Worm (Caenorhabditis elegans): ENCODE results near the gene C01G10.6.
"Not testable (repeated sequence)": the region's sequence is repeated elsewhere in the genome, so short reads cannot be mapped to it uniquely, and the experiment has no call there.

Gene C01G10.6

DNA sequence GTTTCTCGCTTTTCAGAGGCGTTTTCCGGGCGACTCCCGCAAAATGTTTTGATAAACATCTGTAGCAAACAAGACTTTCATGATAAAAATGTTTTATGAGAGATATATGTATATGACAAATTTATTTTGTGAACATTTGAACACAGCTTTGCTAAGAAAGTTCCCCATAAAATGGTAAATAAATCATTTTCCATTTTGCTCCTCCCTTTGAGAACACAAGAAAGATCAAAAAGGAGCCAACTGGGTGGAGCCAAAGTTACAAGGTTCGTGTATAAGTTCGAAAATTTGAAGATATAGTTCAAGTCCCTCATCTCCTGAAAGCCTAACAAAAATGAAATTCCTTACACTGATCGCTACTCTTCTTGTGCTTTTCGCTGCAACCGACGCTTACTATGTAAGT is 3.0 kb downstream of the C01G10.6 start, which contains the start of gene C01G10.17:
C01G10.17 (plus strand) TSS at position 301 of the 400 bp plus-strand sequence.
- TF ChIP-seq dao-5 (tag; optimal IDR thresholded peaks at IDR 0.05) (no peak), W03F9.2 (tag; optimal IDR thresholded peaks at IDR 0.05) (no peak), him-1 (tag; optimal IDR thresholded peaks at IDR 0.05) (no peak)

ce11 chrV:15092666-15093065 is 5.2 kb downstream of the C01G10.6 start, which contains the start of gene txt-12:
txt-12 (plus strand) TSS chrV:15092966.
- TF ChIP-seq him-1 (tag; optimal IDR thresholded peaks at IDR 0.05) (no peak), W03F9.2 (tag; optimal IDR thresholded peaks at IDR 0.05) (no peak), dao-5 (tag; optimal IDR thresholded peaks at IDR 0.05) (no peak)

DNA sequence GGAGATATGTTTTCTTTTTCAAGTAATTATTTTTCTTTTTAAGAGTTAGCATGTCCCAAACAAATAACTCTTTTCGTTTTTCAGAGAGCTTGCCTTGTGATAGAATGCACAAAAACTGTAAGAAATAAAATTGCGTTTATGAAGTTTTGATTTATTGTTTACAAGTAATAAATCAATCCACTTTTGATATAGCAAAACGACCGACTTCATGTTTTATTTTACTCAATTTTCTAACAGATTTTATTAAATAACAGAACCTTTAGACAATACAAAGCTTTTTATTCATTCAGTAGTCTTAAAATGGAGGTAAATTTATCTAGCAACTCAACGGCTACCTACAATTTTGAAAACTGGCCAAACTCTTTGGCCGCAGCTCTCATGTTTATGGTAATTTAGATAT is 7.3 kb downstream of the C01G10.6 start, which contains the start of gene srx-78:
srx-78 (plus strand) TSS at position 301 of the 400 bp plus-strand sequence.
- no peak for TF ChIP-seq him-1 (tag; optimal IDR thresholded peaks at IDR 0.05)
- TF ChIP-seq dao-5 (tag; optimal IDR thresholded peaks at IDR 0.05), result no peak
- TF ChIP-seq W03F9.2 (tag; optimal IDR thresholded peaks at IDR 0.05), result no peak

- TF ChIP-seq him-1 (tag; optimal IDR thresholded peaks at IDR 0.05) (no peak), dao-5 (tag; optimal IDR thresholded peaks at IDR 0.05) (no peak), W03F9.2 (tag; optimal IDR thresholded peaks at IDR 0.05) (no peak)
Observed at ce11 chrV:15099447-15099846, 12.0 kb downstream of the C01G10.6 start, which contains the start of gene C01G10.1. C01G10.1 (plus strand) TSS chrV:15099747.

DNA sequence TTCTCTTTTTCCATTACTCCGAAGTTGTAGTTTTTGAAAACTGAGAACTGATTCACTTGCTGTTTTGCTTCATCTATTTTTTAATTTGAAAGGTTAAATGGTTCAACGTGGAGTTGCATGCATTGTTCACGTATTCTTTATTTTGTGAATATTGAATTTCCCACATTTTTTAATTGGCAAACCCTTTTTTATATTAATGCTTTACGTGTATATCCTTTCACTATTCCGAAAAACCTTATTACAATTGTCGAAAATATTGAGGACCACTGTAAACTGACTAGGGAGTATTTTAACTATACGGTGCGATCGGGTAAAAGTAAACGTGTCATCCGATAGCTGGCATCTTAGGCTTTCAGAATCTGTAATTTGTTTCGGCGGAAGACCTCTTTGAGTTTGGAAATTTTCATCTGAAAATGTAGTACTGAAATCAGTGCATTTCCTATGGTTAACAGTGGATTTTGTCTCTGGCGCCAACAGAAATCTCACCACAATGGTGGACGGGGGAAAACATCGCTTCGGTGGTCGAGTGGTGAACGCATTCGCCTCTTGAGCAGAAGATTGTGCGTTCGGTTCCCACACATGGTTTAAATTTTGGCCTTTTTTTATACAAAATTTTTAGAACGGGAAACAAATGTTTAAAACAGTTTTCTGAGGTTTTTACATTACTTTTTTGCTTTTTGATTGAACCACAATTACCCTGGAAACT is 18.6 kb downstream of the C01G10.6 start, which contains the start of gene C01G10.14:
C01G10.14 (minus strand) TSS at position 51 of the 706 bp plus-strand sequence.
- TF ChIP-seq him-1, W03F9.2, dao-5 (tag; optimal IDR thresholded peaks at IDR 0.05): not testable (repeated sequence)

- TF ChIP-seq dao-5 (tag; optimal IDR thresholded peaks at IDR 0.05), result no peak
Observed at ce11 chrV:15109260-15109659, 21.8 kb downstream of the C01G10.6 start, which contains the start of gene Y75B12A.2. Y75B12A.2 (plus strand) TSS chrV:15109560.

DNA sequence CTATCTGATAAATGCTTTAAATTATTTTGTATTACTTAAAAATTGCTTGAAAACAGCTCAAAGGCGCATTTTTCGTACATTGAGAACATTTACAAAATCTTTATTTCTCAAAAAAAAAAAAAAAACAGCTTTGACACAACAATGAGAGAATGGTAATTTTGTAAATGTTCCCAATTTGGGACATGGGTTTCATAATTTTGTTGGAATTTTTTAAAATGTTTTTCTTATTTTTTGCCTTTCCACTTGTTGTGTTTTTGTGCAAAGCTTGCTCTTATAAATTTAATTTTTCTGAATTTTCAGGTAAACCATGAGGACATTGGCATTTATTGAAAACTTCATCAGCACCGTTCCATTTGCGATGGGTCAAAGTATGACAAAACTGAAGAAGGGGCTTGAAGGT is 24.2 kb downstream of the C01G10.6 start, which contains the start of gene T01G5.7:
T01G5.7 (plus strand) TSS at position 301 of the 400 bp plus-strand sequence.
- no peak for TF ChIP-seq him-1 (tag; optimal IDR thresholded peaks at IDR 0.05)
- no peak for TF ChIP-seq W03F9.2 (tag; optimal IDR thresholded peaks at IDR 0.05)
- no peak for TF ChIP-seq dao-5 (tag; optimal IDR thresholded peaks at IDR 0.05)

- TF ChIP-seq him-1 (tag; optimal IDR thresholded peaks at IDR 0.05), result no peak
- no peak for TF ChIP-seq W03F9.2 (tag; optimal IDR thresholded peaks at IDR 0.05)
- TF ChIP-seq dao-5 (tag; optimal IDR thresholded peaks at IDR 0.05), result no peak
Observed at ce11 chrV:15113992-15114391, 26.5 kb downstream of the C01G10.6 start, which contains the start of gene T01G5.6. T01G5.6 (minus strand) TSS chrV:15114092.

DNA sequence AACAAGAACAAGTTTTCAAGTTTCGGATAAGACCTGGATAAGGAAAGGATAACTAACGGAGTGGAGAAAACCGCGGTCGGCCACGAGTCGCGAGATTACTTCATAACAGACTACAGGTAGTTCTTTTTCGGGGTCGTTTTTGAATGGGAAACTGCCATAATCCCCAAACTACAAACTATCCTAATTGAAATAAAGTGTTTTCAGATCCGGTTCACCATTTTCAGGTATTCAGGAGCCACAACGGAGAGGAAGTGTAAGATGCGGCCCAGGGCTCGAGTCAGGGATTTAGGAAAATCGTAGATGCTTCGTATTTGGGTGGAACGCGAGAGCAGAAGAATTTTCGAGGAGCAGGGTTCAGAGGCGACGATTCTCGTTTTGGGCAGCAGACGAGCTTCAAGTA is 28.5 kb downstream of the C01G10.6 start, which contains the start of gene T01G5.8:
T01G5.8 (plus strand) TSS at position 301 of the 400 bp plus-strand sequence.
- TF ChIP-seq him-1, W03F9.2, dao-5 (tag; optimal IDR thresholded peaks at IDR 0.05): not testable (repeated sequence)

DNA sequence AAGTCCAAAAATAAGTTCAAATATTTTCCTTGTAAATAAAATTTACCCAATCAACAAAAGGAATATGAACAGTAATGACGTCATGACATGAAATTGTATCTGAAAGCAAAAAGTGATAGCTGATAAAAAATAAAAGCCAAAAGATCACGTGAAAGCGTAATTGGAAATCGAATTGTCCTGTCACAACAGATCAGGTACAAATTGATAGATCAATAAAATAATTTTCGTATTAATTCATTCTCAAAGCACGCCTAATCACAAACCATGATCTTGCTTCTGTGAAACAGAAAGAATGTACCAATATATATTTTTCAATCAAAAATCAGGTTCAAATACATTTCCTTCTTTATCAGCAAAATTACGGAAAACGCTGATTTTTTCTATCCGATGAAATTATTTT is 32.1 kb downstream of the C01G10.6 start, which contains the start of gene flor-1:
flor-1 (minus strand) TSS at position 101 of the 400 bp plus-strand sequence.
- TF ChIP-seq dao-5 (tag; optimal IDR thresholded peaks at IDR 0.05), result no peak
- no peak for TF ChIP-seq W03F9.2 (tag; optimal IDR thresholded peaks at IDR 0.05)
- TF ChIP-seq him-1 (tag; optimal IDR thresholded peaks at IDR 0.05), result no peak

DNA sequence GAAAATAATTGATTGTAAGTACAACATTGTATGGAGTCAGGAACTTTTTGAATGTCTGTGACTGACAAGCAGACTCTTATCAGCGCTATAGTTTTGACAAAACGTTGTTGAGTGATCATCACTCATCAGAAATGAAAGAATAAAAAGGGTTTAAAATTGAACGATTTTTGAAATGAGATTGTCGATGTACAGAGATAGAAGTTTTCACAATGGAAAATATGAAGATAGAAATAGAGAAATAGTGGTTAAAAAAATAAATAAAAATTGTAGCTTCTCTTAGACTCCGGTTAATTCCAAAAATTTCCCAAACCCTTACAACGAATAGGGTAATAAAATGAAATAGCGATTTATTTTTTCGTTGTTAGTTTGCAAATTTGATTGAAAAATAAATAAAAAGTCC is 37.7 kb downstream of the C01G10.6 start, which contains the start of gene ugt-30:
ugt-30 (minus strand) TSS at position 101 of the 400 bp plus-strand sequence.
- not testable (repeated sequence) for TF ChIP-seq him-1, W03F9.2, dao-5 (tag; optimal IDR thresholded peaks at IDR 0.05)

- TF ChIP-seq W03F9.2 (tag; optimal IDR thresholded peaks at IDR 0.05) (no peak), him-1 (tag; optimal IDR thresholded peaks at IDR 0.05) (no peak), dao-5 (tag; optimal IDR thresholded peaks at IDR 0.05) (no peak)
Observed at ce11 chrV:15127413-15127812, 40.0 kb downstream of the C01G10.6 start, which contains the start of gene srj-27. srj-27 (minus strand) TSS chrV:15127513.

ce11 chrV:15127955-15128354 is 40.5 kb downstream of the C01G10.6 start, which contains the start of gene srr-7:
srr-7 (plus strand) TSS chrV:15128255.
- no peak for TF ChIP-seq him-1 (tag; optimal IDR thresholded peaks at IDR 0.05)

ce11 chrV:15132423-15132822 is 45.0 kb downstream of the C01G10.6 start, which contains the start of gene str-171:
str-171 (minus strand) TSS chrV:15132523.
- TF ChIP-seq W03F9.2 (tag; optimal IDR thresholded peaks at IDR 0.05), result no peak
- TF ChIP-seq dao-5 (tag; optimal IDR thresholded peaks at IDR 0.05), result no peak
- TF ChIP-seq him-1 (tag; optimal IDR thresholded peaks at IDR 0.05), result no peak
